Worm (Caenorhabditis elegans) whole organism, L4 larva: ENCODE measurements around the gene F35H10.6.

Experiments
- F49E8.2 ChIP-seq: sonication (generic microtip); optimal IDR thresholded peaks from 2 replicates; lab custom pipeline; 2016; ENCODE audit warnings: missing compliant biosample characterization, mild to moderate bottlenecking, missing genetic modification characterization, borderline replicate concordance
- R02D3.7 ChIP-seq: fragments of 150-350 bp; sonication (generic microtip); optimal IDR thresholded peaks from 3 replicates; lab custom pipeline; 2014; ENCODE audit warnings: missing biosample characterization, missing genetic modification characterization
- T20F7.1 ChIP-seq: fragments of 200-800 bp; sonication (Bioruptor generic); optimal IDR thresholded peaks from 2 replicates; lab custom pipeline; 2018; ENCODE audit warnings: mild to moderate bottlenecking, missing genetic modification characterization, missing compliant biosample characterization
- T26A8.4 ChIP-seq: fragments of 200-800 bp; sonication (Bioruptor generic); IDR thresholded peaks from 2 replicates; pipeline ENCODE4 v1.3.6; 2022; ENCODE audit warnings: missing genetic modification characterization, missing compliant biosample characterization
- Y5F2A.4 ChIP-seq: fragments of 200-800 bp; sonication (Bioruptor generic); optimal IDR thresholded peaks from 2 replicates; lab custom pipeline; 2018; ENCODE audit warnings: mild to moderate bottlenecking, missing genetic modification characterization, missing compliant biosample characterization
- Y75B8A.6 ChIP-seq: fragments of 200-800 bp; sonication (Bioruptor generic); IDR thresholded peaks from 2 replicates; pipeline ENCODE4 v1.3.6; 2022; ENCODE audit warnings: missing genetic modification reagents, missing genetic modification characterization, missing compliant biosample characterization
- aha-1 ChIP-seq: fragments of 150-350 bp; peaks from one replicate; lab custom pipeline; 2014; ENCODE audit warnings: missing biosample characterization, missing genetic modification characterization
- arid-1 ChIP-seq: fragments of 200-800 bp; sonication (Bioruptor generic); conservative IDR thresholded peaks from 2 replicates; pipeline ENCODE4 v1.3.6; 2022; ENCODE audit warnings: missing genetic modification reagents, missing genetic modification characterization, missing compliant biosample characterization
- ceh-82 ChIP-seq: sonication (generic microtip); optimal IDR thresholded peaks from 2 replicates; lab custom pipeline; 2017; ENCODE audit warnings: missing biosample characterization, missing genetic modification characterization
- daf-12 ChIP-seq: fragments of 150-350 bp; optimal IDR thresholded peaks from 2 replicates; lab custom pipeline; 2014; ENCODE audit warnings: missing biosample characterization, missing genetic modification reagents, missing genetic modification characterization
- dmd-6 ChIP-seq: fragments of 200-800 bp; sonication (Bioruptor generic); IDR thresholded peaks from 2 replicates; pipeline ENCODE4 v1.3.6; 2022; ENCODE audit warnings: missing genetic modification reagents, missing genetic modification characterization, missing compliant biosample characterization
- dmd-8 ChIP-seq: fragments of 200-800 bp; sonication (Bioruptor generic); IDR thresholded peaks from 2 replicates; pipeline ENCODE4 v1.3.6; 2022; ENCODE audit warnings: missing genetic modification characterization, missing compliant biosample characterization
- dpl-1 ChIP-seq: fragments of 150-350 bp; optimal IDR thresholded peaks from 2 replicates; lab custom pipeline; 2014; ENCODE audit warnings: missing biosample characterization, missing genetic modification reagents, missing genetic modification characterization
- duxl-1 ChIP-seq: sonication (generic microtip); optimal IDR thresholded peaks from 2 replicates; lab custom pipeline; 2016; ENCODE audit warnings: mild to moderate bottlenecking, missing genetic modification characterization, moderate library complexity, missing compliant biosample characterization; ENCODE audit not compliant: poor library complexity
- fos-1 ChIP-seq: fragments of 150-350 bp; optimal IDR thresholded peaks from 2 replicates; lab custom pipeline; 2014; ENCODE audit warnings: missing biosample characterization, missing genetic modification characterization
- lin-38 ChIP-seq: fragments of 200-800 bp; sonication (Bioruptor generic); IDR thresholded peaks from 2 replicates; pipeline ENCODE4 v1.3.6; 2022; ENCODE audit warnings: missing genetic modification reagents, missing genetic modification characterization, missing compliant biosample characterization
- madf-5 ChIP-seq, 2 experiments: fragments of 200-800 bp; sonication (Bioruptor generic); IDR thresholded peaks; 2 replicates each; pipeline ENCODE4 v1.3.6; 2022; ENCODE audit warnings: missing compliant biosample characterization in 2 of 2, missing genetic modification characterization in 2 of 2
- madf-9 ChIP-seq: fragments of 200-800 bp; sonication (Bioruptor generic); conservative IDR thresholded peaks from 2 replicates; pipeline ENCODE4 v1.3.6; 2022; ENCODE audit warnings: missing genetic modification reagents, missing genetic modification characterization, missing compliant biosample characterization
- mdt-29 ChIP-seq: fragments of 200-800 bp; sonication (Bioruptor generic); IDR thresholded peaks from 2 replicates; pipeline ENCODE4 v1.3.6; 2022; ENCODE audit warnings: missing genetic modification reagents, missing genetic modification characterization, missing compliant biosample characterization
- mep-1 ChIP-seq: fragments of 150-350 bp; sonication (generic microtip); optimal IDR thresholded peaks from 3 replicates; lab custom pipeline; 2014; ENCODE audit warnings: missing biosample characterization, missing genetic modification characterization
- mes-2 ChIP-seq: sonication (generic microtip); optimal IDR thresholded peaks from 2 replicates; lab custom pipeline; 2016; ENCODE audit warnings: missing genotype, mild to moderate bottlenecking, missing genetic modification characterization, missing compliant biosample characterization; ENCODE audit not compliant: poor library complexity, severe bottlenecking
- mxl-2 ChIP-seq: fragments of 200-800 bp; sonication (Bioruptor generic); conservative IDR thresholded peaks from 2 replicates; pipeline ENCODE4 v1.3.6; 2022; ENCODE audit warnings: missing genetic modification reagents, missing genetic modification characterization, missing compliant biosample characterization
- mxl-3 ChIP-seq: fragments of 200-800 bp; sonication (Bioruptor generic); optimal IDR thresholded peaks from 2 replicates; lab custom pipeline; 2018; ENCODE audit warnings: mild to moderate bottlenecking, missing genetic modification characterization, missing compliant biosample characterization
- nhr-111 ChIP-seq: fragments of 200-800 bp; sonication (Bioruptor generic); optimal IDR thresholded peaks from 2 replicates; lab custom pipeline; 2018; ENCODE audit warnings: mild to moderate bottlenecking, missing genetic modification characterization, missing compliant biosample characterization
- nhr-237 ChIP-seq: sonication (generic microtip); optimal IDR thresholded peaks from 2 replicates; lab custom pipeline; 2017; ENCODE audit warnings: missing biosample characterization, missing genetic modification characterization
- nhr-42 ChIP-seq: fragments of 200-800 bp; sonication (Bioruptor generic); IDR thresholded peaks from 2 replicates; pipeline ENCODE4 v1.3.6; 2022; ENCODE audit warnings: missing genetic modification characterization, missing compliant biosample characterization
- nhr-48 ChIP-seq: sonication (generic microtip); optimal IDR thresholded peaks from 2 replicates; lab custom pipeline; 2016; ENCODE audit warnings: mild to moderate bottlenecking, missing genetic modification characterization, missing compliant biosample characterization
- pha-4 ChIP-seq, 2 experiments: fragments of 150-350 bp in 1 of 2; fragments of 200-800 bp in 1 of 2; sonication (Bioruptor generic) in 1 of 2; IDR thresholded peaks in 1 of 2; optimal IDR thresholded peaks in 1 of 2; 2 replicates each; pipeline versions ENCODE4 v1.3.6 to Lab custom; 2014 to 2022; ENCODE audit warnings: missing genetic modification characterization in 2 of 2, missing genetic modification reagents in 2 of 2, missing biosample characterization in 1 of 2, missing compliant biosample characterization in 1 of 2
- rbr-2 ChIP-seq: sonication (generic microtip); optimal IDR thresholded peaks from 2 replicates; lab custom pipeline; 2016; ENCODE audit warnings: missing genotype, missing genetic modification characterization, missing compliant biosample characterization
- set-16 ChIP-seq: fragments of 200-800 bp; sonication (Bioruptor generic); IDR thresholded peaks from 2 replicates; pipeline ENCODE4 v1.3.6; 2022; ENCODE audit warnings: missing genetic modification reagents, missing genetic modification characterization, missing compliant biosample characterization
- snpc-1.2 ChIP-seq: fragments of 200-800 bp; sonication (Bioruptor generic); IDR thresholded peaks from 2 replicates; pipeline ENCODE4 v1.3.6; 2022; ENCODE audit warnings: missing genetic modification reagents, missing genetic modification characterization, missing compliant biosample characterization
- spr-3 ChIP-seq: fragments of 200-800 bp; sonication (Bioruptor generic); optimal IDR thresholded peaks from 2 replicates; lab custom pipeline; 2018; ENCODE audit warnings: mild to moderate bottlenecking, missing genetic modification characterization, missing compliant biosample characterization
- tra-1 ChIP-seq: fragments of 200-800 bp; sonication (Bioruptor generic); IDR thresholded peaks from 2 replicates; pipeline ENCODE4 v1.3.6; 2022; ENCODE audit warnings: missing genetic modification reagents, missing genetic modification characterization, missing compliant biosample characterization
- zfp-3 ChIP-seq: fragments of 200-800 bp; sonication (Bioruptor generic); conservative IDR thresholded peaks from 2 replicates; pipeline ENCODE4 v1.3.6; 2022; ENCODE audit warnings: missing genetic modification reagents, missing genetic modification characterization, missing compliant biosample characterization
- zip-11 ChIP-seq: fragments of 200-800 bp; sonication (Bioruptor generic); IDR thresholded peaks from 2 replicates; pipeline ENCODE4 v1.3.6; 2022; ENCODE audit warnings: missing genetic modification characterization, missing compliant biosample characterization

F35H10.6 gene

DNA sequence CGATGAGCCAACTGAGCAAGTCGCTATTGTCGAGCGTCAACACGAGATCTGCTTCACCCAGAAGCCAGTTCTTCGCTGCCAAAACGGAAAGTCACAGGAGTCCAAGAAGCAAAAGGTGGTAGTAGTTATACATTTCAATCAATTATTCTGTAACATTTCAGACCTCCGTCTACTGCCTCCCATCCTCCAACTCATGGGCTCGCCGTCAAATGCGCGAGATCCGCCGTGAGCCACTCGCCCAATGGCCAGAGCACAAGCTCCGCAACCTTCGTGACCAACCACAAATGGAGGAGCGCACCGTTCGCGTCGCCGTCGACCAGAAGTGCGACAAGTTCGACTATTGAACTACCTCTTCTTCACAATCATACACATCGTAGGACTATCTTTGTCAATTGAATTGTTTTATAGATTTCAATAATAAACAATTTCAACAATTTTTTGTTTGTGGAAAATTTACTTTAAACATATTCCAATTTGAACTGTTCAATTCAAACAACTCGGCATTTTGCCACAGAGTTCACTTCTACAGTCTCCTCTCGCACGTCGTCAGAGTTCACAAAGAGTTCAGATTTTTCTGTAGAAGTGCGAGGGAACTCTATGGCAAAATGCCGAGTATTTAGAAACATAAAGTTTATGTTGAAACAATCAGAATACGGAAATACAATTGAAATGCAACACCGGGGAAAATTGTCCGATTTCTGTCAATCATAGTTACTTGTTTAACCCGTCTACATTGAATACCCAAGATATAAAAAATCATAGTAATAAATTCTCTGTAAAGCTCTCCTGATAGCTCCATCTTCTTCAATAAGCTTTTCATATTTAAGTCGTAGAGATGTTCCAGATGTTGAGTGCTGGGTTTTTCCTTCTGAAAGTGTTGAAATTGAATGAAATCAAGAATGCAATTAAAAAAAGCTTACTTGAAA lies 33.4 kb upstream of the F35H10.6 start:
- TF ChIP-seq daf-12 (tag; lab: Kevin White, UChicago) = no peak
- TF ChIP-seq nhr-237 (tag; lab: Kevin White, UChicago) = no peak
- TF ChIP-seq mxl-2 (GFP tag; lab: Robert Waterston, UW) = 0 out of 2 replicates have a peak, but pooled peaks have one; percentile 12
- TF ChIP-seq aha-1 (tag; lab: Kevin White, UChicago) = peak; percentile 68
- peak; percentile 43 for TF ChIP-seq T20F7.1 (GFP tag; lab: Kevin White, UChicago)
- 0 out of 2 replicates have a peak, but pooled peaks have one; percentile 19 for TF ChIP-seq tra-1
- TF ChIP-seq madf-5 (GFP tag; IDR thresholded peaks at IDR 0.05; lab: Robert Waterston, UW) = no peak
- TF ChIP-seq zip-11 (GFP tag; lab: Robert Waterston, UW) = no peak
- TF ChIP-seq spr-3 = no peak
- no peak for TF ChIP-seq dpl-1 (GFP tag; lab: Kevin White, UChicago)
- no peak for TF ChIP-seq ceh-82 (tag; lab: Kevin White, UChicago)
- peak; percentile 68; the same call in 1 of the 2 replicates for TF ChIP-seq dmd-8 (GFP tag; lab: Robert Waterston, UW)
- no peak for TF ChIP-seq nhr-42 (GFP tag; lab: Robert Waterston, UW)
- TF ChIP-seq F49E8.2 (tag; lab: Kevin White, UChicago) = no peak
- no peak for TF ChIP-seq nhr-111
- TF ChIP-seq snpc-1.2 (GFP tag; lab: Robert Waterston, UW) = 0 out of 2 replicates have a peak, but pooled peaks have one; percentile 12
- TF ChIP-seq dmd-6 (GFP tag; lab: Robert Waterston, UW) = peak; percentile 50
- peak; percentile 43; the same call in 1 of the 2 replicates for TF ChIP-seq lin-38 (GFP tag; lab: Robert Waterston, UW)
- peak; percentile 93 for TF ChIP-seq zfp-3 (GFP tag; lab: Robert Waterston, UW)
- peak; percentile 34 for TF ChIP-seq nhr-48
- peak; percentile 15; the same call in 1 of the 2 replicates for TF ChIP-seq Y75B8A.6 (GFP tag; lab: Robert Waterston, UW)
- TF ChIP-seq fos-1 (tag; lab: Kevin White, UChicago) = no peak
- TF ChIP-seq T26A8.4 (GFP tag; lab: Robert Waterston, UW) = no peak
- peak; percentile 84 for TF ChIP-seq set-16 (GFP tag; lab: Robert Waterston, UW)
- peak; percentile 14 for TF ChIP-seq mxl-3 (GFP tag; lab: Kevin White, UChicago)
- TF ChIP-seq Y5F2A.4 (GFP tag; lab: Kevin White, UChicago) = peak; percentile 12
- peak; percentile 16; the same call in 1 of the 2 replicates for TF ChIP-seq pha-4 (GFP tag; IDR thresholded peaks at IDR 0.05; lab: Robert Waterston, UW)
- TF ChIP-seq pha-4 (tag; optimal IDR thresholded peaks at IDR 0.05; lab: Kevin White, UChicago) = no peak
- 0 out of 2 replicates have a peak, but pooled peaks have one; percentile 30 for TF ChIP-seq madf-9
- TF ChIP-seq R02D3.7 (tag; lab: Kevin White, UChicago) = no peak
- no peak for TF ChIP-seq rbr-2 (tag; lab: Kevin White, UChicago)
- no peak for TF ChIP-seq mep-1 (tag; lab: Kevin White, UChicago)
- 0 out of 2 replicates have a peak, but pooled peaks have one; percentile 25 for TF ChIP-seq arid-1 (GFP tag; lab: Robert Waterston, UW)

ce11 chrIV:8268024-8268423 lies 31.7 kb upstream of the F35H10.6 start, which contains the start of the genes K07H8.5 and K07H8.8:
K07H8.5 (plus strand) TSS chrIV:8268324.
K07H8.8 (minus strand) TSS chrIV:8268412.
- TF ChIP-seq duxl-1 (tag; lab: Kevin White, UChicago) (no peak), mdt-29 (GFP tag; lab: Robert Waterston, UW) (no peak), F49E8.2 (tag; lab: Kevin White, UChicago) (no peak), mes-2 (tag; lab: Kevin White, UChicago) (no peak), T26A8.4 (GFP tag; lab: Robert Waterston, UW) (no peak)
- TF ChIP-seq, all 104 proteins: peak for 0
